Worm (Caenorhabditis elegans): ENCODE data around the gene Y39B6A.5.

Y39B6A.5 gene

ce11 chrV:19136206-19136605, 22.5 kb downstream of the Y39B6A.5 start, which contains the start of gene Y39B6A.9:
Gene Y39B6A.9, plus strand, starts transcription at chrV:19136506.
- TF ChIP-seq rec-8 (tag; optimal IDR thresholded peaks at IDR 0.05), result no peak
- no peak for TF ChIP-seq let-607 (tag; optimal IDR thresholded peaks at IDR 0.05)
- no peak for TF ChIP-seq ceh-91 (GFP tag; IDR thresholded peaks at IDR 0.05)
- TF ChIP-seq atf-7 (tag; optimal IDR thresholded peaks at IDR 0.05), result no peak
- TF ChIP-seq sea-2 (GFP tag; IDR thresholded peaks at IDR 0.05), result no peak
- no peak for TF ChIP-seq lin-35 (GFP tag; optimal IDR thresholded peaks at IDR 0.05)
- TF ChIP-seq F57C9.4 (tag; optimal IDR thresholded peaks at IDR 0.05), result no peak

ce11 chrV:19133507-19133906, 25.2 kb downstream of the Y39B6A.5 start, which contains the start of gene Y39B6A.10:
Gene Y39B6A.10, minus strand, starts transcription at chrV:19133607.
- TF ChIP-seq ceh-58 (GFP tag; IDR thresholded peaks at IDR 0.05), result no peak
- TF ChIP-seq let-526 (GFP tag; IDR thresholded peaks at IDR 0.05), result no peak
- no peak for TF ChIP-seq chd-7 (tag; optimal IDR thresholded peaks at IDR 0.05)
- no peak for TF ChIP-seq akir-1 (GFP tag; optimal IDR thresholded peaks at IDR 0.05)
- peak; percentile 36 for TF ChIP-seq madf-8 (GFP tag; conservative IDR thresholded peaks at IDR 0.05)
- peak; percentile 26 for TF ChIP-seq dpl-1 (GFP tag; optimal IDR thresholded peaks at IDR 0.05)
- TF ChIP-seq efl-1 (GFP tag; optimal IDR thresholded peaks at IDR 0.05), result peak; percentile 66
- no peak for TF ChIP-seq ZK185.1 (tag; optimal IDR thresholded peaks at IDR 0.05; ENCODE audit: poor library complexity, severe bottlenecking)
- TF ChIP-seq fkh-3 (tag; optimal IDR thresholded peaks at IDR 0.05), result no peak
- TF ChIP-seq repo-1 (tag; optimal IDR thresholded peaks at IDR 0.05), result no peak

ce11 chrV:19131848-19132401, 26.8 kb downstream of the Y39B6A.5 start:
- TF ChIP-seq Y67H2A.10 (GFP tag; conservative IDR thresholded peaks at IDR 0.05), result no peak
- no peak for TF ChIP-seq cebp-1 (GFP tag; IDR thresholded peaks at IDR 0.05)
- no peak for TF ChIP-seq cebp-1 (tag; optimal IDR thresholded peaks at IDR 0.05)
- no peak for TF ChIP-seq ztf-25 (GFP tag; IDR thresholded peaks at IDR 0.05)
- TF ChIP-seq gei-17 (GFP tag; optimal IDR thresholded peaks at IDR 0.05), result no peak
- TF ChIP-seq nfya-1 (tag; optimal IDR thresholded peaks at IDR 0.05; ENCODE audit: borderline replicate concordance, insufficient read depth), result no peak
- no peak for TF ChIP-seq ztf-28 (GFP tag; IDR thresholded peaks at IDR 0.05)
- TF ChIP-seq K12H6.12 (tag; optimal IDR thresholded peaks at IDR 0.05), result no peak
- TF ChIP-seq lsy-27 (tag; optimal IDR thresholded peaks at IDR 0.05; ENCODE audit: borderline replicate concordance, insufficient read depth), result no peak
- no peak for TF ChIP-seq somi-1 (GFP tag; optimal IDR thresholded peaks at IDR 0.05)

- TF ChIP-seq nfyb-1 (GFP tag; IDR thresholded peaks at IDR 0.05), result no peak
- peak; percentile 83 for TF ChIP-seq zfh-2 (GFP tag; conservative IDR thresholded peaks at IDR 0.05)
- no peak for TF ChIP-seq let-607 (tag; optimal IDR thresholded peaks at IDR 0.05)
- TF ChIP-seq atf-7 (tag; optimal IDR thresholded peaks at IDR 0.05), result no peak
- TF ChIP-seq egrh-3 (GFP tag; IDR thresholded peaks at IDR 0.05), result peak; percentile 57; the same call in 1 of the 2 replicates
- no peak for TF ChIP-seq B0019.2 (GFP tag; conservative IDR thresholded peaks at IDR 0.05)
- no peak for TF ChIP-seq tbp1 (GFP tag; optimal IDR thresholded peaks at IDR 0.05)
- 0 out of 2 replicates have a peak, but pooled peaks have one; percentile 25 for TF ChIP-seq attf-3 (GFP tag; conservative IDR thresholded peaks at IDR 0.05)
- TF ChIP-seq die-1 (tag; optimal IDR thresholded peaks at IDR 0.05), result no peak
- TF ChIP-seq ztf-22 (GFP tag; optimal IDR thresholded peaks at IDR 0.05), result no peak
- no peak for TF ChIP-seq bed-1 (GFP tag; IDR thresholded peaks at IDR 0.05)
- no peak for TF ChIP-seq sea-2 (GFP tag; IDR thresholded peaks at IDR 0.05)
- no peak for TF ChIP-seq D2030.7 (GFP tag; IDR thresholded peaks at IDR 0.05)
- TF ChIP-seq ceh-91 (GFP tag; IDR thresholded peaks at IDR 0.05), result no peak
- no peak for TF ChIP-seq Y79H2A.3 (GFP tag; conservative IDR thresholded peaks at IDR 0.05)
- 0 out of 2 replicates have a peak, but pooled peaks have one; percentile 4 for TF ChIP-seq lag-1 (GFP tag; IDR thresholded peaks at IDR 0.05)
- no peak for TF ChIP-seq let-526 (GFP tag; IDR thresholded peaks at IDR 0.05)
- 0 out of 2 replicates have a peak, but pooled peaks have one; percentile 28 for TF ChIP-seq mcd-1 (GFP tag; IDR thresholded peaks at IDR 0.05)
- no peak for TF ChIP-seq fkh-3 (tag; optimal IDR thresholded peaks at IDR 0.05)
- no peak for TF ChIP-seq nhr-90 (tag; optimal IDR thresholded peaks at IDR 0.05)
Measured at ce11 chrV:19129497-19130212, 29.0 kb downstream of the Y39B6A.5 start.
